Worm (Caenorhabditis elegans) whole organism, L1 larva: Measurements from ENCODE around the gene K08H2.4.

Source experiments
- elt-3 ChIP-seq, 6 experiments: fragments of 150-350 bp in 1 of 6; sonication (generic microtip); optimal IDR thresholded peaks; 2 replicates each; lab custom pipeline; 2017 to 2018; ENCODE audit warnings: missing biosample characterization in 6 of 6, missing genetic modification characterization in 6 of 6, inconsistent platforms in 1 of 6
- lin-15B ChIP-seq: fragments of 150-350 bp; sonication (generic microtip); optimal IDR thresholded peaks from 3 replicates; lab custom pipeline; 2014; ENCODE audit warnings: missing biosample characterization, missing genetic modification characterization

DNA sequence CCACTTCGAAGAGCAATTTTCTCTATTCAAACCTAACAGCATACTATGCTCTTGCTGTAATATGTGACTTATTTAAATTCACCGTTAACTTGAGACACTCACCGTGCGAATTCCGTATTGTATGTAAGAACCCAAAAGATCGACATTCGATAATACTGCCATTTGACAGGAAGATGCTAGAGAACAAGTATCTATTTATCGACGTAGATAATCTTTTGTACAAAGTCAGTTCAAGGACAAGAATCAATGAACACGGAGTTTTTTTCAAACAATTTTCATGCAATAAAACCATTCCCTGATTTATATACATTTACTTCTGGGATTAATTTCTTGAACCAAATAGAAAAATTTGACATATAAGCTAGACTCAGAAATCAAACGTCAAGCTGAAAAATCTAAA is 10.0 kb downstream of the K08H2.4 start, which contains the start of gene K08H2.7:
- TF ChIP-seq elt-3 (tag; optimal IDR thresholded peaks at IDR 0.05; lab: Kevin White, UChicago) (no peak), lin-15B (tag; lab: Kevin White, UChicago) (no peak)
